Fruit fly (Drosophila melanogaster): ENCODE results near the gene CG32298.

CG32298 gene

DNA sequence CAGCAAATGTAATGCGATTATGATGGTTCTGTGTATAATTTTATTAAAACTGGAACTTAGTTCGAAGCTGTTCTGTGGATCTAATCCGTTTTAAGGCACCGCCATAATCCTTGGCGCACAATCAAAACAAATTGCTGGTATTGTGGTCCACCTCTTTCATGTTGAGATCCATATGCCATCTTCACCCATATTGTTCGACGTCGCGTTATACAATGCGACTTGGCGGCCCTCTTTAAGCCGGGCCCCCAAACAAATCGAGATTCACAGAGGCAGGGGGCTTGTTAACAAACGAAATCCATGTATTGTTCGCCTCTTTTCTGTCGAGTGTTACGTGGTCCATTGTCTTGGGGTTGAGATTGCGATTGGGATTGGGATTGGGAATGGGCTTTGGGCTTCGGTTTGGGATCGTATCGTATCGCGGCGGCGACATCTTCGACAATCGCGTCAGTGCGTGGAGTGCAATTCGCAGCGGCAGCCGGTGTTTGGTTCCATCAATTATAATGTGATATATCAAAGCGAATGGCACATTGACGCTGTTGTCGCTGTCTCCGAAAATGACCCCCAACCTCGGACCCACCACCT lies 46.1 kb upstream of the CG32298 start:
- TF ChIP-seq Dif (GFP tag; optimal IDR thresholded peaks at IDR 0.05; ENCODE audit: partially characterized antibody) (no peak), sv (GFP tag; optimal IDR thresholded peaks at IDR 0.05) (no peak), dsf (GFP tag; optimal IDR thresholded peaks at IDR 0.05; ENCODE audit: borderline replicate concordance) (no peak), Rel (GFP tag; optimal IDR thresholded peaks at IDR 0.05) (no peak), Rel (tag; optimal IDR thresholded peaks at IDR 0.05) (no peak), OdsH (GFP tag; optimal IDR thresholded peaks at IDR 0.05) (no peak), foxo (GFP tag; optimal IDR thresholded peaks at IDR 0.05) (no peak), ey (GFP tag; optimal IDR thresholded peaks at IDR 0.05) (no peak), Mio (GFP tag; optimal IDR thresholded peaks at IDR 0.05) (no peak), Hnf4 (GFP tag; optimal IDR thresholded peaks at IDR 0.05) (no peak)

DNA sequence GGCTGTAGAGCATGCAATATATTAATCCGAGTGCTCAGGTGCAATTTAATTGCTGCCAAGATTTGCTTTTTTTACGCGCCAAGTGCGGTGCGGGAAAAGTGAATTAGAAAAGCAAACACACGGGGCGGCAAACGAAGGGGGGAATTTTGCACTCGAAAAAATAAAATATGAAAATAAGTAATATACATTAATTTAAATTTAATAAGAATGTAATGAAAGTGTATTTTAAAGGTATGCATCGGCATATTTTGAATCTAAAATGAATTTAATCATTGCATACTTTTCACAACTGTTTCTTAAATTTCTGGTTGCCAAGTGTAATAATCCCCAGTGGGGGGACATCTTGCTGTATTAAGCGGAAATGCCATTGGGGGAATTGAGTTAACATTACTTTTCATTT lies 43.4 kb upstream of the CG32298 start:
- TF ChIP-seq dsf (GFP tag; optimal IDR thresholded peaks at IDR 0.05; ENCODE audit: borderline replicate concordance) (no peak), Mio (GFP tag; optimal IDR thresholded peaks at IDR 0.05) (no peak), Hnf4 (GFP tag; optimal IDR thresholded peaks at IDR 0.05) (no peak), Sp1 (GFP tag; optimal IDR thresholded peaks at IDR 0.05) (no peak), CG32264 (GFP tag; optimal IDR thresholded peaks at IDR 0.05) (no peak), Dfd (GFP tag; optimal IDR thresholded peaks at IDR 0.05) (no peak), brk (GFP tag; optimal IDR thresholded peaks at IDR 0.05) (no peak), dl (GFP tag; optimal IDR thresholded peaks at IDR 0.05; ENCODE audit: insufficient read depth in 1 of 2, partially characterized antibody in 2 of 2) (no peak), Abd-B (GFP tag; optimal IDR thresholded peaks at IDR 0.05) (no peak), woc (GFP tag; optimal IDR thresholded peaks at IDR 0.05) (no peak), Jra (GFP tag; optimal IDR thresholded peaks at IDR 0.05) (no peak), CrebA (GFP tag; optimal IDR thresholded peaks at IDR 0.05; ENCODE audit: borderline replicate concordance) (no peak), foxo (GFP tag; optimal IDR thresholded peaks at IDR 0.05) (no peak), Rel (GFP tag; optimal IDR thresholded peaks at IDR 0.05) (no peak), Rel (tag; optimal IDR thresholded peaks at IDR 0.05) (no peak), pan (optimal IDR thresholded peaks at IDR 0.05) (no peak), jim (GFP tag; optimal IDR thresholded peaks at IDR 0.05) (no peak), Hr83 (GFP tag; optimal IDR thresholded peaks at IDR 0.05; ENCODE audit: poor library complexity, severe bottlenecking) (no peak), br (GFP tag; optimal IDR thresholded peaks at IDR 0.05) (no peak), sv (GFP tag; optimal IDR thresholded peaks at IDR 0.05) (no peak)

DNA sequence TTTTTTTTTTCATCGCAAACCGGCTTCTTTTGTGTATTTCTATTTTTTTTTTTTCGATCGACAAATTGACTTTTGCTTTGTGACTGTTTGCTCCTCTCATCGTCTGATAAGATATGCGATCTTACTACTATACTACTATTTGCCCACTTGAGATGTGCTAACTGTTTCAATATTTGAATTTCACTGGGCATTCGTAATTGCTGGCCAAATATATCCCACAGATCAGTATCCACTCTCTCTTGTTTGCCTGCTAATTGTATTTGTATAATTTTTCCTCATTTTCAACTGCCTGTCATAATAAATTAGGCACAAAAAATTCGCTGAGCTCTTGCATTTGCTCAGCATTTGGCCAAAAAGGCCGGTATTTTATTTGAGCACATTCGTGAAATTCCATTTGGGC lies 42.6 kb upstream of the CG32298 start:
- TF ChIP-seq Abd-B (GFP tag; optimal IDR thresholded peaks at IDR 0.05) = no peak
- TF ChIP-seq HLH106 (tag; optimal IDR thresholded peaks at IDR 0.05) = no peak
- TF ChIP-seq foxo (GFP tag; optimal IDR thresholded peaks at IDR 0.05) = no peak
- no peak for TF ChIP-seq pan (optimal IDR thresholded peaks at IDR 0.05)
- no peak for TF ChIP-seq woc (GFP tag; optimal IDR thresholded peaks at IDR 0.05)
- TF ChIP-seq dmrt93B (GFP tag; optimal IDR thresholded peaks at IDR 0.05) = no peak
- TF ChIP-seq fru (GFP tag; optimal IDR thresholded peaks at IDR 0.05) = no peak
- no peak for TF ChIP-seq usp (GFP tag; optimal IDR thresholded peaks at IDR 0.05)
- no peak for TF ChIP-seq Myc (optimal IDR thresholded peaks at IDR 0.05)
- TF ChIP-seq GATAd (GFP tag; optimal IDR thresholded peaks at IDR 0.05) = no peak
- no peak for TF ChIP-seq Dfd (GFP tag; optimal IDR thresholded peaks at IDR 0.05)
- no peak for TF ChIP-seq Hr83 (GFP tag; optimal IDR thresholded peaks at IDR 0.05; ENCODE audit: poor library complexity, severe bottlenecking)
- no peak for TF ChIP-seq Dif (GFP tag; optimal IDR thresholded peaks at IDR 0.05; ENCODE audit: partially characterized antibody)
- no peak for TF ChIP-seq jim (GFP tag; optimal IDR thresholded peaks at IDR 0.05)
- TF ChIP-seq Sp1 (GFP tag; optimal IDR thresholded peaks at IDR 0.05) = no peak

DNA sequence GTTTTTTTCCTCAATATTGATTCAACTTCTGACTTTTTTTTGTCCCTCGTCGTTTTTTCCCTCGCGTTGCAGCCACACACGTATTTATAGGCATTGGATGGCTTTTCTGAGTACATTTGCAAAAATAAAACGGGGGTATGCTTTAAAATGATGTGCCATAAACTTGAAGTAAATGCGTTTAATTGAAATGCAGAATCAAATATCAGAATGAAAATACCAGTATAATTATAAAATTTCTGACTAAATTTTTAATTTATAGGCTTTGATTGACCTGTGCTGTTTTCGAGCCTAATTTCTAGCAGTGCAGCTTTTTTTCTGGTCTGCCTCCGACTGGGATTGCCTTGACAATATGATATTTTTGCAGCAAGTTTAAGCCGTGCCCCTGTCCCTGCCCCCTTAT lies 40.6 kb upstream of the CG32298 start:
- TF ChIP-seq fru (GFP tag; optimal IDR thresholded peaks at IDR 0.05) (peak; percentile 67), CG32264 (GFP tag; optimal IDR thresholded peaks at IDR 0.05) (peak; percentile 2), OdsH (GFP tag; optimal IDR thresholded peaks at IDR 0.05) (peak; percentile 50), dmrt93B (GFP tag; optimal IDR thresholded peaks at IDR 0.05) (peak; percentile 31), usp (GFP tag; optimal IDR thresholded peaks at IDR 0.05) (no peak), HLH106 (tag; optimal IDR thresholded peaks at IDR 0.05) (peak; percentile 58), Myc (optimal IDR thresholded peaks at IDR 0.05) (no peak), jim (GFP tag; optimal IDR thresholded peaks at IDR 0.05) (no peak), foxo (GFP tag; optimal IDR thresholded peaks at IDR 0.05) (peak in 1 of 2 experiments; percentile 67), Jra (GFP tag; optimal IDR thresholded peaks at IDR 0.05) (no peak), Hnf4 (GFP tag; optimal IDR thresholded peaks at IDR 0.05) (peak; percentile 19), ey (GFP tag; optimal IDR thresholded peaks at IDR 0.05) (peak; percentile 64), h (GFP tag; optimal IDR thresholded peaks at IDR 0.05) (peak; percentile 87), Sp1 (GFP tag; optimal IDR thresholded peaks at IDR 0.05) (peak; percentile 39), psq (GFP tag; optimal IDR thresholded peaks at IDR 0.05) (peak; percentile 16), br (GFP tag; optimal IDR thresholded peaks at IDR 0.05) (peak; percentile 44), rgr (GFP tag; optimal IDR thresholded peaks at IDR 0.05) (peak; percentile 55), woc (GFP tag; optimal IDR thresholded peaks at IDR 0.05) (peak; percentile 43)
